Worm (Caenorhabditis elegans): ENCODE measurements around the gene clc-1.
A peak's percentile ranks its signal among the peaks of the same experiment; 100 is the strongest.

The clc-1 gene

ce11 chrX:11068334-11068733 lies 21.1 kb downstream of the clc-1 start, which contains the start of gene apt-9:
Gene apt-9 (plus strand): TSS chrX:11068527.
- TF ChIP-seq Y55F3AM.14 (GFP tag; optimal IDR thresholded peaks at IDR 0.05) (peak; percentile 31), ZK546.5 (tag; optimal IDR thresholded peaks at IDR 0.05) (no peak), lin-11 (tag; optimal IDR thresholded peaks at IDR 0.05) (peak; percentile 16), mdl-1 (tag; optimal IDR thresholded peaks at IDR 0.05) (peak in 1 of 2 experiments; percentile 28), lsy-2 (tag; optimal IDR thresholded peaks at IDR 0.05) (peak in 1 of 2 experiments; percentile 42), snpc-4 (tag; optimal IDR thresholded peaks at IDR 0.05) (peak; percentile 23), mab-5 (tag; optimal IDR thresholded peaks at IDR 0.05) (peak; percentile 8), unc-55 (GFP tag; optimal IDR thresholded peaks at IDR 0.05) (peak; percentile 81), nhr-10 (tag; optimal IDR thresholded peaks at IDR 0.05) (no peak), nhr-129 (tag; optimal IDR thresholded peaks at IDR 0.05) (peak; percentile 54), ztf-11 (tag; optimal IDR thresholded peaks at IDR 0.05) (no peak), sma-9 (GFP tag; optimal IDR thresholded peaks at IDR 0.05) (peak; percentile 22), sma-9 (tag; optimal IDR thresholded peaks at IDR 0.05) (no peak), C34F6.9 (tag; optimal IDR thresholded peaks at IDR 0.05) (peak; percentile 26)

- TF ChIP-seq ceh-16 (tag; optimal IDR thresholded peaks at IDR 0.05) = no peak
- TF ChIP-seq lin-39 (tag; optimal IDR thresholded peaks at IDR 0.05) = no peak
- no peak for TF ChIP-seq nhr-129 (tag; optimal IDR thresholded peaks at IDR 0.05)
- no peak for TF ChIP-seq zag-1 (tag; optimal IDR thresholded peaks at IDR 0.05)
- TF ChIP-seq mbf-1 (tag; optimal IDR thresholded peaks at IDR 0.05) = no peak
- no peak for TF ChIP-seq nhr-6 (tag; optimal IDR thresholded peaks at IDR 0.05)
- TF ChIP-seq ceh-82 (tag; optimal IDR thresholded peaks at IDR 0.05) = no peak
- TF ChIP-seq skn-1 (tag; optimal IDR thresholded peaks at IDR 0.05) = no peak
Measured at ce11 chrX:11072701-11073100, 25.5 kb downstream of the clc-1 start.

- TF ChIP-seq ama-1 (optimal IDR thresholded peaks at IDR 0.05) (no peak), ztf-1 (GFP tag; conservative IDR thresholded peaks at IDR 0.05) (no peak), mab-5 (tag; optimal IDR thresholded peaks at IDR 0.05) (no peak), skn-1 (tag; optimal IDR thresholded peaks at IDR 0.05) (no peak), ceh-82 (tag; optimal IDR thresholded peaks at IDR 0.05) (no peak), ceh-16 (tag; optimal IDR thresholded peaks at IDR 0.05) (no peak), nhr-237 (tag; optimal IDR thresholded peaks at IDR 0.05) (no peak), lin-39 (tag; optimal IDR thresholded peaks at IDR 0.05) (no peak), unc-39 (tag; optimal IDR thresholded peaks at IDR 0.05) (no peak), fos-1 (tag; optimal IDR thresholded peaks at IDR 0.05) (no peak), nhr-12 (tag; optimal IDR thresholded peaks at IDR 0.05) (no peak), lin-11 (tag; optimal IDR thresholded peaks at IDR 0.05) (no peak), nhr-77 (tag; optimal IDR thresholded peaks at IDR 0.05) (no peak)
Measured at ce11 chrX:11073358-11073757, 26.1 kb downstream of the clc-1 start, which contains the start of gene W04G3.5. Gene W04G3.5 (plus strand): TSS chrX:11073658.

ce11 chrX:11076491-11076890 lies 29.2 kb downstream of the clc-1 start, which contains the start of gene W04G3.12:
Gene W04G3.12 (minus strand): TSS chrX:11076801.
- TF ChIP-seq nhr-129 (tag; optimal IDR thresholded peaks at IDR 0.05) (no peak), zag-1 (tag; optimal IDR thresholded peaks at IDR 0.05) (no peak), ztf-1 (GFP tag; conservative IDR thresholded peaks at IDR 0.05) (no peak), unc-62 (GFP tag; optimal IDR thresholded peaks at IDR 0.05) (no peak), ceh-82 (tag; optimal IDR thresholded peaks at IDR 0.05) (no peak), R02D3.7 (tag; optimal IDR thresholded peaks at IDR 0.05) (no peak), crh-2 (tag; optimal IDR thresholded peaks at IDR 0.05) (no peak), fos-1 (tag; optimal IDR thresholded peaks at IDR 0.05) (no peak), nhr-12 (tag; optimal IDR thresholded peaks at IDR 0.05) (no peak), nhr-10 (tag; optimal IDR thresholded peaks at IDR 0.05) (no peak), ztf-4 (tag; optimal IDR thresholded peaks at IDR 0.05) (no peak), nhr-237 (tag; optimal IDR thresholded peaks at IDR 0.05) (no peak)

DNA sequence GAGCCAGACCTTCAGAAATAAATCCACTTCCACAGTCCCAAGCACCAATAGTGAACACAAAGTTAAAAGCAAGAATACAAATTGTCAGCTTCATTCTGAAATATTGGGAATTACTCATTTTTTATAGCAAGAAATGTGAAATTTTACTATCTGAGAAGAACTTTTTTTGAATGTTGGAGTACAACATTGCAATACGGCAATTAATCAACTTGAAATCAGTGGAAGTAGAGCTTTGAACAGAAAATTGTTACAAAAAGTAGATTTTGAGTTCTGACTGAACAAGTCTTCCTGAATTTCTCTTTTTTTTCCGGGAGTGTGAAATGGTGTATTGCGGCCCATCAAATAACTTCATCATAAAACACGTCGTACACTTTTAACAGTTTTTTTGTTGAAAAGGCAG lies 30.9 kb downstream of the clc-1 start, which contains the start of gene W04G3.10:
Gene W04G3.10 (minus strand): TSS at position 101 of the 400 bp plus-strand sequence.
- no peak for TF ChIP-seq lsy-2 (tag; optimal IDR thresholded peaks at IDR 0.05)
- no peak for TF ChIP-seq F13H6.1 (tag; optimal IDR thresholded peaks at IDR 0.05)
- TF ChIP-seq nhr-25 (tag; optimal IDR thresholded peaks at IDR 0.05) = no peak
- TF ChIP-seq dmd-4 (tag; optimal IDR thresholded peaks at IDR 0.05) = no peak
- no peak for TF ChIP-seq ceh-16 (tag; optimal IDR thresholded peaks at IDR 0.05)
- no peak for TF ChIP-seq lin-39 (tag; optimal IDR thresholded peaks at IDR 0.05)
- no peak for TF ChIP-seq aly-2 (tag; optimal IDR thresholded peaks at IDR 0.05)
- TF ChIP-seq peb-1 (tag; optimal IDR thresholded peaks at IDR 0.05) = no peak
